Worm (Caenorhabditis elegans) whole organism, dauer: ENCODE measurements around the gene wee-1.3.

ENCODE experiments used
- unc-62 ChIP-seq: sonication (generic microtip); optimal IDR thresholded peaks from 2 replicates; lab custom pipeline; 2017; ENCODE audit warnings: missing biosample characterization, missing genetic modification reagents, missing genetic modification characterization

wee-1.3 gene

ce11 chrII:9686663-9687193 is 29.5 kb downstream of the wee-1.3 start, which contains the start of gene ZK1320.9:
Gene ZK1320.9 (minus strand): TSS chrII:9686713.
- no peak for TF ChIP-seq unc-62 (GFP tag; lab: Kevin White, UChicago)

ce11 chrII:9684175-9684574 is 32.1 kb downstream of the wee-1.3 start:
- TF ChIP-seq unc-62 (GFP tag; lab: Kevin White, UChicago): no peak

ce11 chrII:9682044-9682443 is 34.2 kb downstream of the wee-1.3 start:
- no peak for TF ChIP-seq unc-62 (GFP tag; lab: Kevin White, UChicago)

ce11 chrII:9680493-9680892 is 35.8 kb downstream of the wee-1.3 start, which contains the start of gene ZK1320.13:
Gene ZK1320.13 (plus strand): TSS chrII:9680793.
- TF ChIP-seq unc-62 (GFP tag; lab: Kevin White, UChicago): no peak

- no peak for TF ChIP-seq unc-62 (GFP tag; lab: Kevin White, UChicago)
Measured at ce11 chrII:9679842-9680241, 36.4 kb downstream of the wee-1.3 start.

ce11 chrII:9677470-9677869 is 38.8 kb downstream of the wee-1.3 start:
- no peak for TF ChIP-seq unc-62 (GFP tag; lab: Kevin White, UChicago)

- no peak for TF ChIP-seq unc-62 (GFP tag; lab: Kevin White, UChicago)
Measured at ce11 chrII:9674678-9675077, 41.6 kb downstream of the wee-1.3 start, which contains the start of gene arc-1. Gene arc-1 (plus strand): TSS chrII:9674978.

ce11 chrII:9671308-9671707 is 45.0 kb downstream of the wee-1.3 start, which contains the start of gene ZK1320.7:
Gene ZK1320.7 (plus strand): TSS chrII:9671608.
- no peak for TF ChIP-seq unc-62 (GFP tag; lab: Kevin White, UChicago)

ce11 chrII:9668959-9669358 is 47.3 kb downstream of the wee-1.3 start, which contains the start of gene taf-8:
Gene taf-8 (plus strand): TSS chrII:9669318.
- TF ChIP-seq unc-62 (GFP tag; lab: Kevin White, UChicago): no peak

ce11 chrII:9667382-9667781 is 48.9 kb downstream of the wee-1.3 start, which contains the start of gene ZK1320.11:
Gene ZK1320.11 (plus strand): TSS chrII:9667624.
- no peak for TF ChIP-seq unc-62 (GFP tag; lab: Kevin White, UChicago)

ce11 chrII:9665577-9665976 is 50.7 kb downstream of the wee-1.3 start, which contains the start of gene ZK1320.5:
Gene ZK1320.5 (minus strand): TSS chrII:9665677.
- TF ChIP-seq unc-62 (GFP tag; lab: Kevin White, UChicago): no peak
